Fruit fly (Drosophila melanogaster): ENCODE data around the gene CG6678.

The CG6678 gene

dm6 chr3R:21888696-21889602 is 2.1 kb downstream of the CG6678 start, which contains the start of gene CG43844 (continued):
- TF ChIP-seq CG1603 (tag; optimal IDR thresholded peaks at IDR 0.05) (peak; percentile 12), CG18619 (GFP tag; optimal IDR thresholded peaks at IDR 0.05) (no peak), CG18764 (GFP tag; optimal IDR thresholded peaks at IDR 0.05) (no peak), CG13287 (GFP tag; IDR thresholded peaks at IDR 0.05; ENCODE audit: partially characterized antibody) (peak; percentile 71), CG9215 (GFP tag; IDR thresholded peaks at IDR 0.05) (no peak), CG7963 (GFP tag; IDR thresholded peaks at IDR 0.05; ENCODE audit: partially characterized antibody) (peak; percentile 34; the same call in 1 of the 3 replicates), nom (GFP tag; optimal IDR thresholded peaks at IDR 0.05) (no peak), CG14860 (GFP tag; IDR thresholded peaks at IDR 0.05; ENCODE audit: partially characterized antibody) (peak; percentile 34; the same call in 2 of the 3 replicates), CG32532 (GFP tag; IDR thresholded peaks at IDR 0.05) (0 out of 2 replicates have a peak, but pooled peaks have one; percentile 4), Drgx (GFP tag; IDR thresholded peaks at IDR 0.05) (peak; percentile 14; the same call in 1 of the 2 replicates), CG4854 (GFP tag; optimal IDR thresholded peaks at IDR 0.05) (no peak), Taf1 (GFP tag; IDR thresholded peaks at IDR 0.05) (no peak), sim (GFP tag; IDR thresholded peaks at IDR 0.05) (no peak), Antp (GFP tag; optimal IDR thresholded peaks at IDR 0.05) (no peak), hb (GFP tag; IDR thresholded peaks at IDR 0.05; ENCODE audit: partially characterized antibody) (peak; percentile 64; the same call in 1 of the 3 replicates), Opbp (GFP tag; IDR thresholded peaks at IDR 0.05; ENCODE audit: partially characterized antibody) (peak; percentile 54; the same call in 2 of the 3 replicates), Hmr (GFP tag; optimal IDR thresholded peaks at IDR 0.05) (peak; percentile 37), sens (GFP tag) (peak; percentile 52), CG2712 (tag; optimal IDR thresholded peaks at IDR 0.05) (no peak), gcm2 (GFP tag; optimal IDR thresholded peaks at IDR 0.05) (no peak), ro (GFP tag; IDR thresholded peaks at IDR 0.05) (no peak), CG4707 (GFP tag; optimal IDR thresholded peaks at IDR 0.05) (no peak), Sry-δ (GFP tag; optimal IDR thresholded peaks at IDR 0.05) (peak; percentile 2), salm (tag; optimal IDR thresholded peaks at IDR 0.05) (no peak), Gug (GFP tag; IDR thresholded peaks at IDR 0.05) (no peak), Sin3A (optimal IDR thresholded peaks at IDR 0.05) (no peak), dpn (GFP tag; optimal IDR thresholded peaks at IDR 0.05) (no peak), unpg (GFP tag; optimal IDR thresholded peaks at IDR 0.05) (no peak), Bgb (GFP tag; IDR thresholded peaks at IDR 0.05; ENCODE audit: partially characterized antibody) (peak; percentile 85), pzg (GFP tag; optimal IDR thresholded peaks at IDR 0.05) (no peak), D (optimal IDR thresholded peaks at IDR 0.05) (no peak), D (GFP tag; optimal IDR thresholded peaks at IDR 0.05) (no peak), lilli (GFP tag; optimal IDR thresholded peaks at IDR 0.05) (no peak), Aef1 (GFP tag; IDR thresholded peaks at IDR 0.05) (no peak), gfzf (GFP tag; optimal IDR thresholded peaks at IDR 0.05) (no peak), CG11695 (GFP tag; IDR thresholded peaks at IDR 0.05) (no peak), bab2 (GFP tag; optimal IDR thresholded peaks at IDR 0.05) (no peak), ap (GFP tag; IDR thresholded peaks at IDR 0.05) (no peak), CG11456 (GFP tag; IDR thresholded peaks at IDR 0.05) (0 out of 3 replicates have a peak, but pooled peaks have one; percentile 47), NfI (GFP tag; optimal IDR thresholded peaks at IDR 0.05) (no peak), CG8478 (optimal IDR thresholded peaks at IDR 0.05) (peak; percentile 69), CG7271 (tag; optimal IDR thresholded peaks at IDR 0.05) (no peak), HLH4C (GFP tag; IDR thresholded peaks at IDR 0.05; ENCODE audit: partially characterized antibody) (peak; percentile 54; the same call in 2 of the 3 replicates), CG15269 (tag; optimal IDR thresholded peaks at IDR 0.05) (no peak), Gsc (GFP tag; IDR thresholded peaks at IDR 0.05) (no peak), Myb (GFP tag; optimal IDR thresholded peaks at IDR 0.05) (no peak), ato (GFP tag; IDR thresholded peaks at IDR 0.05; ENCODE audit: partially characterized antibody) (no peak), HmgZ (tag; optimal IDR thresholded peaks at IDR 0.05) (peak; percentile 43), pita (GFP tag; optimal IDR thresholded peaks at IDR 0.05) (peak; percentile 72)
